Fruit fly (Drosophila melanogaster) whole organism, embryonic: ENCODE measurements around the gene Mbs.

Source experiments
- CG10274 ChIP-seq: fragments of 200-800 bp; sonication (Bioruptor generic); optimal IDR thresholded peaks from 3 replicates; lab custom pipeline; 2017; ENCODE audit warnings: missing biosample characterization, mild to moderate bottlenecking, missing genetic modification characterization
- CG11504 ChIP-seq: fragments of 200-800 bp; sonication (Bioruptor generic); optimal IDR thresholded peaks from 3 replicates; lab custom pipeline; 2019; ENCODE audit warnings: missing biosample characterization, mild to moderate bottlenecking, missing genetic modification characterization, moderate library complexity
- CG12104 ChIP-seq: fragments of 200-800 bp; sonication (Bioruptor generic); optimal IDR thresholded peaks from 3 replicates; lab custom pipeline; 2016; ENCODE audit warnings: missing biosample characterization, missing genetic modification characterization
- CG13123 ChIP-seq: fragments of 200-800 bp; sonication (Bioruptor generic); optimal IDR thresholded peaks from 2 replicates; lab custom pipeline; 2016; ENCODE audit warnings: missing biosample characterization, missing genetic modification characterization
- CG13424 ChIP-seq: fragments of 200-800 bp; sonication (Bioruptor generic); optimal IDR thresholded peaks from 2 replicates; lab custom pipeline; 2019; ENCODE audit warnings: missing biosample characterization, mild to moderate bottlenecking, missing genetic modification characterization, moderate library complexity
- CG15011 ChIP-seq: fragments of 200-800 bp; sonication (Bioruptor generic); optimal IDR thresholded peaks from 3 replicates; lab custom pipeline; 2018; ENCODE audit warnings: missing biosample characterization, mild to moderate bottlenecking, missing genetic modification characterization
- CG15269 ChIP-seq: fragments of 200-800 bp; sonication (Bioruptor generic); optimal IDR thresholded peaks from 2 replicates; lab custom pipeline; 2018; ENCODE audit warnings: missing biosample characterization, mild to moderate bottlenecking, missing genetic modification characterization, moderate library complexity
- CG1647 ChIP-seq: fragments of 200-800 bp; sonication (Bioruptor generic); optimal IDR thresholded peaks from 3 replicates; lab custom pipeline; 2016; ENCODE audit warnings: missing biosample characterization, missing genetic modification characterization
- CG17802 ChIP-seq: fragments of 200-800 bp; sonication (Bioruptor generic); optimal IDR thresholded peaks from 2 replicates; lab custom pipeline; 2018; ENCODE audit warnings: missing biosample characterization, mild to moderate bottlenecking, missing genetic modification characterization, moderate library complexity
- CG18619 ChIP-seq: fragments of 200-800 bp; sonication (Bioruptor generic); optimal IDR thresholded peaks from 3 replicates; lab custom pipeline; 2017; ENCODE audit warnings: missing biosample characterization, mild to moderate bottlenecking, missing genetic modification characterization
- CG2120 ChIP-seq: fragments of 200-800 bp; sonication (Bioruptor generic); optimal IDR thresholded peaks from 3 replicates; lab custom pipeline; 2016; ENCODE audit warnings: missing biosample characterization, missing genetic modification characterization
- CG3995 ChIP-seq: fragments of 200-800 bp; sonication (Bioruptor generic); optimal IDR thresholded peaks from 3 replicates; lab custom pipeline; 2016; ENCODE audit warnings: missing biosample characterization, missing genetic modification characterization
- CG4404 ChIP-seq: fragments of 200-800 bp; sonication (Bioruptor generic); IDR thresholded peaks from 2 replicates; pipeline ENCODE4 v1.3.6; 2022; ENCODE audit warnings: missing biosample characterization, missing genetic modification characterization
- CG4424 ChIP-seq: fragments of 200-800 bp; sonication (Bioruptor generic); optimal IDR thresholded peaks from 3 replicates; lab custom pipeline; 2016; ENCODE audit warnings: missing biosample characterization, missing genetic modification characterization
- CG4730 ChIP-seq: fragments of 200-800 bp; sonication (Bioruptor generic); IDR thresholded peaks from 2 replicates; pipeline ENCODE4 v1.3.6; 2022; ENCODE audit warnings: missing biosample characterization, missing genetic modification characterization
- CG5180 ChIP-seq: fragments of 200-800 bp; sonication (Bioruptor generic); optimal IDR thresholded peaks from 3 replicates; lab custom pipeline; 2017; ENCODE audit warnings: missing biosample characterization, missing genetic modification characterization, mild to moderate bottlenecking, moderate library complexity, missing genetic modification reagents
- CG6813 ChIP-seq: fragments of 200-800 bp; sonication (Bioruptor generic); optimal IDR thresholded peaks from 2 replicates; lab custom pipeline; 2017; ENCODE audit warnings: missing biosample characterization, missing genetic modification characterization, mild to moderate bottlenecking, moderate library complexity, missing genetic modification reagents
- CG7556 ChIP-seq: fragments of 200-800 bp; sonication (Bioruptor generic); optimal IDR thresholded peaks from 2 replicates; lab custom pipeline; 2017; ENCODE audit warnings: missing biosample characterization, mild to moderate bottlenecking, missing genetic modification characterization
- CG7786 ChIP-seq: fragments of 200-800 bp; sonication (Bioruptor generic); optimal IDR thresholded peaks from 2 replicates; lab custom pipeline; 2016; ENCODE audit warnings: missing biosample characterization, missing genetic modification characterization
- CG7839 ChIP-seq: fragments of 200-800 bp; sonication (Bioruptor generic); optimal IDR thresholded peaks from 3 replicates; lab custom pipeline; 2018; ENCODE audit warnings: missing biosample characterization, mild to moderate bottlenecking, missing genetic modification characterization, moderate library complexity
- CG7963 ChIP-seq: fragments of 200-800 bp; sonication (Bioruptor generic); IDR thresholded peaks from 3 replicates; pipeline ENCODE4 v1.3.6; 2022; ENCODE audit warnings: missing biosample characterization, missing genetic modification characterization; ENCODE audit not compliant: partially characterized antibody
- CG7987 ChIP-seq: fragments of 200-800 bp; sonication (Bioruptor generic); optimal IDR thresholded peaks from 2 replicates; lab custom pipeline; 2018; ENCODE audit warnings: missing biosample characterization, mild to moderate bottlenecking, missing genetic modification characterization, moderate library complexity
- Deaf1 ChIP-seq: fragments of 200-800 bp; optimal IDR thresholded peaks from 3 replicates; lab custom pipeline; 2019; ENCODE audit warnings: missing biosample characterization, mild to moderate bottlenecking, missing genetic modification characterization, moderate library complexity
- Dek ChIP-seq: fragments of 200-800 bp; sonication (Bioruptor generic); optimal IDR thresholded peaks from 3 replicates; lab custom pipeline; 2019; ENCODE audit warnings: missing biosample characterization, mild to moderate bottlenecking, missing genetic modification characterization, moderate library complexity
- Dll ChIP-seq: fragments of 200-800 bp; sonication (Bioruptor generic); IDR thresholded peaks from 4 replicates; pipeline ENCODE4 v1.3.6; 2022; ENCODE audit warnings: missing biosample characterization, missing genetic modification characterization; ENCODE audit not compliant: partially characterized antibody
- Gug ChIP-seq: fragments of 200-800 bp; sonication (Bioruptor generic); IDR thresholded peaks from 4 replicates; pipeline ENCODE4 v1.3.6; 2022; ENCODE audit warnings: missing biosample characterization, missing genetic modification characterization
- Hmx ChIP-seq: fragments of 200-800 bp; sonication (Bioruptor generic); optimal IDR thresholded peaks from 2 replicates; lab custom pipeline; 2016; ENCODE audit warnings: missing biosample characterization, missing genetic modification characterization
- Hr51 ChIP-seq, 2 experiments: fragments of 200-800 bp; sonication (Bioruptor generic); optimal IDR thresholded peaks; 2 replicates in 1 of 2; 3 replicates in 1 of 2; lab custom pipeline; 2016 to 2018; ENCODE audit warnings: missing biosample characterization in 2 of 2, missing genetic modification characterization in 2 of 2, mild to moderate bottlenecking in 1 of 2, moderate library complexity in 1 of 2
- MESR4 ChIP-seq: fragments of 200-800 bp; sonication (Bioruptor generic); optimal IDR thresholded peaks from 2 replicates; lab custom pipeline; 2018; ENCODE audit warnings: missing biosample characterization, mild to moderate bottlenecking, missing genetic modification characterization, moderate library complexity
- Oaz ChIP-seq: fragments of 200-800 bp; sonication (Bioruptor generic); IDR thresholded peaks from 2 replicates; pipeline ENCODE4 v1.3.6; 2022; ENCODE audit warnings: missing biosample characterization, missing genetic modification characterization
- Tbp ChIP-seq: fragments of >200 bp; optimal IDR thresholded peaks from 2 replicates; lab custom pipeline; 2018; ENCODE audit warnings: missing biosample characterization, missing genetic modification characterization
- Usf ChIP-seq: fragments of 200-800 bp; sonication (Bioruptor generic); optimal IDR thresholded peaks from 2 replicates; lab custom pipeline; 2017; ENCODE audit warnings: missing genotype, missing biosample characterization, missing genetic modification characterization
- ato ChIP-seq: fragments of 200-800 bp; sonication (Bioruptor generic); IDR thresholded peaks from 2 replicates; pipeline ENCODE4 v1.3.6; 2022; ENCODE audit warnings: missing biosample characterization, missing genetic modification characterization; ENCODE audit not compliant: partially characterized antibody
- bab2 ChIP-seq: fragments of 200-800 bp; sonication (Bioruptor generic); optimal IDR thresholded peaks from 2 replicates; lab custom pipeline; 2016; ENCODE audit warnings: missing biosample characterization, missing genetic modification characterization
- bbx ChIP-seq: fragments of 200-800 bp; sonication (Bioruptor generic); IDR thresholded peaks from 2 replicates; pipeline ENCODE4 v1.3.6; 2022; ENCODE audit warnings: missing biosample characterization, missing genetic modification characterization; ENCODE audit not compliant: partially characterized antibody
- bsh ChIP-seq, 2 experiments: fragments of 200-800 bp; sonication (Bioruptor generic); optimal IDR thresholded peaks; 2 replicates each; lab custom pipeline; 2017 to 2018; ENCODE audit warnings: mild to moderate bottlenecking in 2 of 2, missing biosample characterization in 2 of 2, missing genetic modification characterization in 2 of 2, moderate library complexity in 1 of 2
- btn ChIP-seq: fragments of 200-800 bp; sonication (Bioruptor generic); optimal IDR thresholded peaks from 2 replicates; lab custom pipeline; 2016; ENCODE audit warnings: missing biosample characterization, missing genetic modification characterization
- croc ChIP-seq: fragments of 200-800 bp; sonication (Bioruptor generic); conservative IDR thresholded peaks from 3 replicates; pipeline ENCODE4 v1.3.6; 2022; ENCODE audit warnings: missing biosample characterization, missing genetic modification characterization
- h ChIP-seq: fragments of >200 bp; optimal IDR thresholded peaks from 2 replicates; lab custom pipeline; 2017
- hth ChIP-seq: fragments of >200 bp; optimal IDR thresholded peaks from 2 replicates; lab custom pipeline; 2017; ENCODE audit warnings: inconsistent platforms
- maf-S ChIP-seq: fragments of 200-800 bp; sonication (Bioruptor generic); optimal IDR thresholded peaks from 2 replicates; lab custom pipeline; 2016; ENCODE audit warnings: missing biosample characterization, missing genetic modification characterization
- pho ChIP-seq: fragments of 200-800 bp; sonication (Bioruptor generic); optimal IDR thresholded peaks from 2 replicates; lab custom pipeline; 2016; ENCODE audit warnings: missing biosample characterization, missing genetic modification characterization
- phol ChIP-seq: fragments of 200-800 bp; sonication (Bioruptor generic); optimal IDR thresholded peaks from 3 replicates; lab custom pipeline; 2018; ENCODE audit warnings: missing biosample characterization, mild to moderate bottlenecking, missing genetic modification characterization, moderate library complexity
- pita ChIP-seq: fragments of 200-800 bp; sonication (Bioruptor generic); optimal IDR thresholded peaks from 2 replicates; lab custom pipeline; 2017; ENCODE audit warnings: missing biosample characterization, mild to moderate bottlenecking, missing genetic modification characterization
- trh ChIP-seq: fragments of 200-800 bp; sonication (Bioruptor generic); optimal IDR thresholded peaks from 2 replicates; lab custom pipeline; 2016; ENCODE audit warnings: missing biosample characterization, missing genetic modification characterization
- vfl ChIP-seq: fragments of 200-800 bp; sonication (Bioruptor generic); optimal IDR thresholded peaks from 2 replicates; lab custom pipeline; 2016; ENCODE audit warnings: missing biosample characterization, missing genetic modification characterization
- wdn ChIP-seq: fragments of 200-800 bp; sonication (Bioruptor generic); IDR thresholded peaks from 2 replicates; pipeline ENCODE4 v1.3.6; 2022; ENCODE audit warnings: missing biosample characterization, missing genetic modification characterization
- zf30C ChIP-seq: fragments of 200-800 bp; sonication (Bioruptor generic); optimal IDR thresholded peaks from 3 replicates; lab custom pipeline; 2018; ENCODE audit warnings: missing biosample characterization, mild to moderate bottlenecking, missing genetic modification characterization

The Mbs gene

dm6 chr3L:16049955-16050886 lies 1.5 kb upstream of the Mbs start (continued):
- TF ChIP-seq CG2120, result no peak
- no peak for TF ChIP-seq CG7786 (GFP tag; lab: Kevin White, UChicago)
- no peak for TF ChIP-seq CG17802 (tag; lab: Kevin White, UChicago)
- no peak for TF ChIP-seq Hr51 (GFP tag; optimal IDR thresholded peaks at IDR 0.05; lab: Kevin White, UChicago)
- no peak for TF ChIP-seq maf-S
- no peak for TF ChIP-seq Tbp (GFP tag; lab: Kevin White, UChicago)
- TF ChIP-seq phol (tag; lab: Kevin White, UChicago), result peak; percentile 24
- peak; percentile 56 for TF ChIP-seq CG7556 (GFP tag; lab: Kevin White, UChicago)
- no peak for TF ChIP-seq hth
- no peak for TF ChIP-seq CG1647
- TF ChIP-seq zf30C (GFP tag; lab: Kevin White, UChicago), result no peak
- peak; percentile 39 for TF ChIP-seq MESR4 (GFP tag; lab: Kevin White, UChicago)
- TF ChIP-seq CG13424 (tag; lab: Kevin White, UChicago), result peak; percentile 5
- TF ChIP-seq CG10274, result no peak
- TF ChIP-seq CG7987 (GFP tag; lab: Kevin White, UChicago), result peak; percentile 14
- no peak for TF ChIP-seq CG4404
- TF ChIP-seq CG15011 (GFP tag; lab: Kevin White, UChicago), result peak; percentile 48
- TF ChIP-seq CG3995 (GFP tag; lab: Kevin White, UChicago), result no peak
- TF ChIP-seq Deaf1 (tag; lab: Kevin White, UChicago), result peak; percentile 76
- TF ChIP-seq CG11504 (tag; lab: Kevin White, UChicago), result peak; percentile 3
- no peak for TF ChIP-seq ato
- no peak for TF ChIP-seq CG4730 (GFP tag; lab: Robert Waterston, UW)
- peak; percentile 30 for TF ChIP-seq vfl (GFP tag; lab: Kevin White, UChicago)
- no peak for TF ChIP-seq btn (GFP tag; lab: Kevin White, UChicago)
- peak; percentile 40 for TF ChIP-seq CG5180 (GFP tag; lab: Kevin White, UChicago)
- TF ChIP-seq pita (GFP tag; lab: Kevin White, UChicago), result no peak
- TF ChIP-seq trh (GFP tag; lab: Kevin White, UChicago), result no peak
- TF ChIP-seq h (lab: Kevin White, UChicago), result no peak
- no peak for TF ChIP-seq bab2 (GFP tag; lab: Kevin White, UChicago)
- peak; percentile 36 for TF ChIP-seq Dek (tag; lab: Kevin White, UChicago)
- TF ChIP-seq CG6813 (GFP tag; lab: Kevin White, UChicago), result peak; percentile 72
- TF ChIP-seq Dll (GFP tag; lab: Robert Waterston, UW), result no peak
- TF ChIP-seq CG7839 (tag; lab: Kevin White, UChicago), result peak; percentile 18
- TF ChIP-seq Hmx (GFP tag; lab: Kevin White, UChicago), result no peak
- TF ChIP-seq CG15269 (tag; lab: Kevin White, UChicago), result peak; percentile 9
- no peak for TF ChIP-seq CG18619 (GFP tag; lab: Kevin White, UChicago)
- peak; percentile 20; the same call in 1 of the 4 replicates for TF ChIP-seq Gug (GFP tag; lab: Robert Waterston, UW)
- no peak for TF ChIP-seq croc (GFP tag; lab: Robert Waterston, UW)
- TF ChIP-seq CG4424 (GFP tag; lab: Kevin White, UChicago), result no peak
- TF ChIP-seq wdn (GFP tag; lab: Robert Waterston, UW), result no peak
- no peak for TF ChIP-seq CG12104 (GFP tag; lab: Kevin White, UChicago)
- TF ChIP-seq pho (GFP tag; lab: Kevin White, UChicago), result no peak
- no peak for TF ChIP-seq CG7963 (GFP tag; lab: Robert Waterston, UW)
- TF ChIP-seq CG13123 (GFP tag; lab: Kevin White, UChicago), result no peak
- no peak for TF ChIP-seq Usf
- TF ChIP-seq bsh (GFP tag; optimal IDR thresholded peaks at IDR 0.05; lab: Kevin White, UChicago), result peak; percentile 19 to 57
- TF ChIP-seq bbx (GFP tag; lab: Robert Waterston, UW), result no peak; the same call in 1 of the 2 replicates
- TF ChIP-seq Oaz (GFP tag; lab: Robert Waterston, UW), result no peak
